Worm (Caenorhabditis elegans): ENCODE data around the gene rrf-3.

Gene rrf-3

ce11 chrII:8152711-8153325 lies 9.4 kb upstream of the rrf-3 start:
- peak; percentile 88 for TF ChIP-seq ces-1 (GFP tag; optimal IDR thresholded peaks at IDR 0.05)
- TF ChIP-seq mep-1 (tag; optimal IDR thresholded peaks at IDR 0.05) = no peak
- no peak for TF ChIP-seq snpc-4 (tag; optimal IDR thresholded peaks at IDR 0.05)

- no peak for TF ChIP-seq ces-1 (GFP tag; optimal IDR thresholded peaks at IDR 0.05)
- no peak for TF ChIP-seq nhr-76 (tag; optimal IDR thresholded peaks at IDR 0.05)
- no peak for TF ChIP-seq unc-39 (tag; optimal IDR thresholded peaks at IDR 0.05)
These were observed 5.4 kb upstream of the rrf-3 start, which contains the start of the genes tub-1 and tmem-138 for ce11 chrII:8156845-8157373. tub-1 (minus strand) TSS chrII:8156945. tmem-138 (plus strand) TSS chrII:8157323.

ce11 chrII:8157991-8158390 lies 4.3 kb upstream of the rrf-3 start, which contains the start of gene pch-2:
pch-2 (plus strand) TSS chrII:8158349.
- TF ChIP-seq mab-5 (tag; optimal IDR thresholded peaks at IDR 0.05) (no peak), M03D4.4 (tag; optimal IDR thresholded peaks at IDR 0.05) (no peak), lin-32 (GFP tag; optimal IDR thresholded peaks at IDR 0.05) (no peak), ces-1 (GFP tag; optimal IDR thresholded peaks at IDR 0.05) (peak; percentile 1), nhr-237 (tag; optimal IDR thresholded peaks at IDR 0.05) (peak; percentile 9), lsy-2 (tag; optimal IDR thresholded peaks at IDR 0.05) (peak; percentile 87), lin-13 (tag; optimal IDR thresholded peaks at IDR 0.05) (peak; percentile 28), hlh-1 (tag; optimal IDR thresholded peaks at IDR 0.05) (no peak), sptf-1 (tag; optimal IDR thresholded peaks at IDR 0.05) (no peak), unc-120 (tag; optimal IDR thresholded peaks at IDR 0.05; ENCODE audit: poor library complexity, severe bottlenecking) (no peak), mep-1 (tag; optimal IDR thresholded peaks at IDR 0.05) (peak; percentile 35), drap-1 (GFP tag; optimal IDR thresholded peaks at IDR 0.05) (no peak)

- TF ChIP-seq lin-32 (GFP tag; optimal IDR thresholded peaks at IDR 0.05) (no peak), bed-3 (GFP tag; optimal IDR thresholded peaks at IDR 0.05) (no peak), mls-2 (tag; optimal IDR thresholded peaks at IDR 0.05) (no peak), cnd-1 (tag; optimal IDR thresholded peaks at IDR 0.05) (no peak), lin-13 (tag; optimal IDR thresholded peaks at IDR 0.05) (no peak), ztf-11 (tag; optimal IDR thresholded peaks at IDR 0.05) (no peak), tbx-8 (GFP tag; optimal IDR thresholded peaks at IDR 0.05) (no peak), ham-2 (GFP tag; optimal IDR thresholded peaks at IDR 0.05) (no peak), nhr-12 (tag; optimal IDR thresholded peaks at IDR 0.05) (no peak), flh-1 (GFP tag; optimal IDR thresholded peaks at IDR 0.05) (no peak), mep-1 (tag; optimal IDR thresholded peaks at IDR 0.05) (no peak), elt-1 (tag; optimal IDR thresholded peaks at IDR 0.05; ENCODE audit: borderline replicate concordance, insufficient read depth) (no peak), snpc-4 (tag; optimal IDR thresholded peaks at IDR 0.05) (no peak), blmp-1 (tag; optimal IDR thresholded peaks at IDR 0.05) (no peak), sem-2 (GFP tag; optimal IDR thresholded peaks at IDR 0.05) (no peak), unc-120 (tag; optimal IDR thresholded peaks at IDR 0.05; ENCODE audit: poor library complexity, severe bottlenecking) (no peak), ceh-83 (GFP tag; optimal IDR thresholded peaks at IDR 0.05) (no peak)
These were observed 1.3 kb upstream of the rrf-3 start for ce11 chrII:8160916-8161315.

- TF ChIP-seq hlh-1 (tag; optimal IDR thresholded peaks at IDR 0.05) (no peak), nhr-28 (tag; optimal IDR thresholded peaks at IDR 0.05) (no peak), nhr-237 (tag; optimal IDR thresholded peaks at IDR 0.05) (no peak), mab-5 (tag; optimal IDR thresholded peaks at IDR 0.05) (no peak), nhr-2 (tag; optimal IDR thresholded peaks at IDR 0.05) (no peak), mls-2 (tag; optimal IDR thresholded peaks at IDR 0.05) (no peak)
These were observed 7.0 kb downstream of the rrf-3 start, which contains the start of gene T05C12.15 for ce11 chrII:8169283-8169682. T05C12.15 (plus strand) TSS chrII:8169583.

- TF ChIP-seq mep-1 (tag; optimal IDR thresholded peaks at IDR 0.05) (no peak), lin-32 (GFP tag; optimal IDR thresholded peaks at IDR 0.05) (no peak), nhr-12 (tag; optimal IDR thresholded peaks at IDR 0.05) (no peak), mab-5 (tag; optimal IDR thresholded peaks at IDR 0.05) (no peak)
These were observed 8.1 kb downstream of the rrf-3 start, which contains the start of gene T05C12.11 for ce11 chrII:8170374-8170773. T05C12.11 (minus strand) TSS chrII:8170474.
